Worm (Caenorhabditis elegans) whole organism, young adult: ENCODE results near the gene F59A7.12.

ENCODE experiments used
- B0336.3 ChIP-seq: fragments of 200-800 bp; sonication (Bioruptor generic); IDR thresholded peaks from 2 replicates; pipeline ENCODE4 v1.3.6; 2022; ENCODE audit warnings: missing genetic modification characterization, missing compliant biosample characterization
- C17E4.6 ChIP-seq: fragments of 200-800 bp; sonication (Bioruptor generic); IDR thresholded peaks from 2 replicates; pipeline ENCODE4 v1.3.6; 2022; ENCODE audit warnings: missing genetic modification reagents, missing genetic modification characterization, missing compliant biosample characterization
- D2030.7 ChIP-seq: fragments of 200-800 bp; sonication (Bioruptor generic); IDR thresholded peaks from 2 replicates; pipeline ENCODE4 v1.3.6; 2022; ENCODE audit warnings: missing genetic modification reagents, missing genetic modification characterization, missing compliant biosample characterization
- F37B4.10 ChIP-seq: fragments of 200-800 bp; sonication (Bioruptor generic); IDR thresholded peaks from 2 replicates; pipeline ENCODE4 v1.3.6; 2022; ENCODE audit warnings: missing genetic modification characterization, missing compliant biosample characterization
- F39B2.1 ChIP-seq: fragments of 200-800 bp; sonication (Bioruptor generic); IDR thresholded peaks from 2 replicates; pipeline ENCODE4 v1.3.6; 2022; ENCODE audit warnings: missing genetic modification reagents, missing genetic modification characterization, missing compliant biosample characterization
- F49E8.2 ChIP-seq: sonication (generic microtip); optimal IDR thresholded peaks from 3 replicates; lab custom pipeline; 2017; ENCODE audit warnings: missing genetic modification characterization, mild to moderate bottlenecking, missing compliant biosample characterization, antibody characterized with exemption, moderate library complexity; ENCODE audit not compliant: insufficient read depth
- K11D2.4 ChIP-seq: fragments of 200-800 bp; sonication (Bioruptor generic); IDR thresholded peaks from 2 replicates; pipeline ENCODE4 v1.3.6; 2022; ENCODE audit warnings: missing genetic modification reagents, missing genetic modification characterization, missing compliant biosample characterization
- Y53F4B.3 ChIP-seq: fragments of 200-800 bp; sonication (Bioruptor generic); IDR thresholded peaks from 2 replicates; pipeline ENCODE4 v1.3.6; 2022; ENCODE audit warnings: missing genetic modification reagents, missing genetic modification characterization, missing compliant biosample characterization
- Y56A3A.18 ChIP-seq: fragments of 200-800 bp; sonication (Bioruptor generic); IDR thresholded peaks from 2 replicates; pipeline ENCODE4 v1.3.6; 2022; ENCODE audit warnings: missing genetic modification reagents, missing genetic modification characterization, missing compliant biosample characterization
- ama-1 ChIP-seq, 3 experiments: fragments of 150-350 bp in 1 of 3; sonication (generic microtip) in 2 of 3; optimal IDR thresholded peaks; 2 replicates each; lab custom pipeline; 2014 to 2018; ENCODE audit warnings: missing biosample characterization in 2 of 3, missing genetic modification characterization in 2 of 3, missing genetic modification reagents in 2 of 3
- attf-5 ChIP-seq: fragments of 200-800 bp; sonication (Bioruptor generic); optimal IDR thresholded peaks from 2 replicates; lab custom pipeline; 2018; ENCODE audit warnings: mild to moderate bottlenecking, missing genetic modification characterization, missing compliant biosample characterization
- ccch-3 ChIP-seq: fragments of 200-800 bp; sonication (Bioruptor generic); optimal IDR thresholded peaks from 2 replicates; lab custom pipeline; 2018; ENCODE audit warnings: mild to moderate bottlenecking, missing genetic modification characterization, missing compliant biosample characterization
- cebp-1 ChIP-seq, 2 experiments: fragments of 200-800 bp in 1 of 2; sonication (Bioruptor generic) in 1 of 2; sonication (generic microtip) in 1 of 2; IDR thresholded peaks in 1 of 2; optimal IDR thresholded peaks in 1 of 2; 2 replicates each; pipeline versions ENCODE4 v1.3.6 to Lab custom; 2017 to 2022; ENCODE audit warnings: missing compliant biosample characterization in 2 of 2, missing genetic modification characterization in 2 of 2, mild to moderate bottlenecking in 1 of 2, missing genetic modification reagents in 1 of 2, moderate library complexity in 1 of 2
- ceh-100 ChIP-seq: fragments of 200-800 bp; sonication (Bioruptor generic); IDR thresholded peaks from 2 replicates; pipeline ENCODE4 v1.3.6; 2022; ENCODE audit warnings: missing genetic modification reagents, missing genetic modification characterization, missing compliant biosample characterization
- ceh-40 ChIP-seq: fragments of 200-800 bp; sonication (Bioruptor generic); IDR thresholded peaks from 2 replicates; pipeline ENCODE4 v1.3.6; 2022; ENCODE audit warnings: missing genetic modification characterization, missing compliant biosample characterization
- ceh-79 ChIP-seq: sonication (generic microtip); optimal IDR thresholded peaks from 2 replicates; lab custom pipeline; 2017; ENCODE audit warnings: mild to moderate bottlenecking, missing genetic modification characterization, missing compliant biosample characterization
- chd-7 ChIP-seq: sonication (generic microtip); optimal IDR thresholded peaks from 2 replicates; lab custom pipeline; 2016; ENCODE audit warnings: mild to moderate bottlenecking, missing genetic modification characterization, moderate library complexity, missing compliant biosample characterization
- dpl-1 ChIP-seq: fragments of 150-350 bp; optimal IDR thresholded peaks from 2 replicates; lab custom pipeline; 2014; ENCODE audit warnings: missing biosample characterization, missing genetic modification reagents, missing genetic modification characterization
- ets-4 ChIP-seq: fragments of 200-800 bp; sonication (Bioruptor generic); optimal IDR thresholded peaks from 2 replicates; lab custom pipeline; 2018; ENCODE audit warnings: mild to moderate bottlenecking, missing genetic modification characterization, missing compliant biosample characterization
- hmg-1.2 ChIP-seq: fragments of 200-800 bp; sonication (Bioruptor generic); IDR thresholded peaks from 2 replicates; pipeline ENCODE4 v1.3.6; 2022; ENCODE audit warnings: missing genetic modification reagents, missing genetic modification characterization, missing compliant biosample characterization
- hmg-20 ChIP-seq: fragments of 200-800 bp; sonication (Bioruptor generic); IDR thresholded peaks from 2 replicates; pipeline ENCODE4 v1.3.6; 2022; ENCODE audit warnings: missing genetic modification reagents, missing genetic modification characterization, missing compliant biosample characterization
- let-607 ChIP-seq, 2 experiments: fragments of 200-800 bp in 1 of 2; sonication (Bioruptor generic) in 1 of 2; sonication (generic microtip) in 1 of 2; optimal IDR thresholded peaks; 2 replicates each; lab custom pipeline; 2016 to 2018; ENCODE audit warnings: mild to moderate bottlenecking in 2 of 2, missing compliant biosample characterization in 2 of 2, missing genetic modification characterization in 2 of 2, moderate library complexity in 2 of 2, missing genotype in 1 of 2
- lir-1 ChIP-seq: fragments of 200-800 bp; sonication (Bioruptor generic); conservative IDR thresholded peaks from 2 replicates; pipeline ENCODE4 v1.3.6; 2022; ENCODE audit warnings: missing genetic modification reagents, missing genetic modification characterization, missing compliant biosample characterization
- madf-6 ChIP-seq: fragments of 200-800 bp; sonication (Bioruptor generic); IDR thresholded peaks from 2 replicates; pipeline ENCODE4 v1.3.6; 2022; ENCODE audit warnings: missing genetic modification reagents, missing genetic modification characterization, missing compliant biosample characterization
- nfya-1 ChIP-seq: sonication (generic microtip); optimal IDR thresholded peaks from 2 replicates; lab custom pipeline; 2017; ENCODE audit warnings: antibody characterized with exemption, missing compliant biosample characterization, missing genetic modification characterization, borderline replicate concordance; ENCODE audit not compliant: insufficient read depth
- nfyb-1 ChIP-seq: fragments of 200-800 bp; sonication (Bioruptor generic); IDR thresholded peaks from 2 replicates; pipeline ENCODE4 v1.3.6; 2022; ENCODE audit warnings: missing genetic modification reagents, missing genetic modification characterization, missing compliant biosample characterization
- nhr-179 ChIP-seq: sonication (generic microtip); optimal IDR thresholded peaks from 2 replicates; lab custom pipeline; 2016; ENCODE audit warnings: mild to moderate bottlenecking, missing genetic modification characterization, missing compliant biosample characterization
- nhr-80 ChIP-seq: sonication (generic microtip); optimal IDR thresholded peaks from 2 replicates; lab custom pipeline; 2016; ENCODE audit warnings: missing genetic modification characterization, missing compliant biosample characterization
- pha-4 ChIP-seq: fragments of 150-350 bp; sonication (generic microtip); optimal IDR thresholded peaks from 2 replicates; lab custom pipeline; 2014; ENCODE audit warnings: missing biosample characterization, missing genetic modification reagents, missing genetic modification characterization
- snpc-1.1 ChIP-seq: sonication (generic microtip); optimal IDR thresholded peaks from 2 replicates; lab custom pipeline; 2017; ENCODE audit warnings: missing genetic modification characterization, mild to moderate bottlenecking, missing compliant biosample characterization, antibody characterized with exemption, moderate library complexity, missing genotype, missing genetic modification reagents; ENCODE audit not compliant: insufficient read depth
- snpc-1.3 ChIP-seq: sonication (generic microtip); optimal IDR thresholded peaks from 2 replicates; lab custom pipeline; 2017; ENCODE audit warnings: missing genetic modification characterization, mild to moderate bottlenecking, missing compliant biosample characterization, antibody characterized with exemption, moderate library complexity, missing genotype, missing genetic modification reagents; ENCODE audit not compliant: insufficient read depth
- snpc-4 ChIP-seq, 5 experiments: fragments of 150-350 bp in 1 of 5; sonication (generic microtip) in 4 of 5; optimal IDR thresholded peaks; 2 replicates each; lab custom pipeline; 2014 to 2018; ENCODE audit warnings: missing genetic modification characterization in 5 of 5, missing biosample characterization in 3 of 5, antibody characterized with exemption in 2 of 5, mild to moderate bottlenecking in 2 of 5, missing compliant biosample characterization in 2 of 5, missing genotype in 2 of 5, moderate library complexity in 2 of 5, missing genetic modification reagents in 1 of 5
- tbp1 ChIP-seq: fragments of 200-800 bp; sonication (Bioruptor generic); optimal IDR thresholded peaks from 2 replicates; lab custom pipeline; 2018; ENCODE audit warnings: mild to moderate bottlenecking, missing genetic modification characterization, missing compliant biosample characterization
- tbx-9 ChIP-seq: sonication (generic microtip); optimal IDR thresholded peaks from 2 replicates; lab custom pipeline; 2016; ENCODE audit warnings: borderline replicate concordance, missing genetic modification characterization, inconsistent platforms, missing compliant biosample characterization
- unc-62 ChIP-seq: fragments of 150-350 bp; optimal IDR thresholded peaks from 2 replicates; lab custom pipeline; 2014; ENCODE audit warnings: missing biosample characterization, missing genetic modification reagents, missing genetic modification characterization
- zim-3 ChIP-seq: sonication (generic microtip); optimal IDR thresholded peaks from 2 replicates; lab custom pipeline; 2017; ENCODE audit warnings: mild to moderate bottlenecking, missing genetic modification characterization, moderate library complexity, missing compliant biosample characterization
- ztf-22 ChIP-seq: fragments of 200-800 bp; sonication (Bioruptor generic); optimal IDR thresholded peaks from 2 replicates; lab custom pipeline; 2018; ENCODE audit warnings: mild to moderate bottlenecking, missing genetic modification characterization, moderate library complexity, missing compliant biosample characterization

F59A7.12 gene

ce11 chrV:2055765-2056504 lies 26.0 kb downstream of the F59A7.12 start:
- peak; percentile 60 for TF ChIP-seq nhr-80 (tag; lab: Kevin White, UChicago)
- TF ChIP-seq snpc-4 (GFP tag; optimal IDR thresholded peaks at IDR 0.05; lab: Kevin White, UChicago) = no peak
- TF ChIP-seq snpc-4 (tag; optimal IDR thresholded peaks at IDR 0.05; lab: Kevin White, UChicago) = no peak
- TF ChIP-seq cebp-1 (GFP tag; IDR thresholded peaks at IDR 0.05; lab: Robert Waterston, UW) = no peak; the same call in 1 of the 2 replicates
- TF ChIP-seq cebp-1 (tag; optimal IDR thresholded peaks at IDR 0.05; lab: Kevin White, UChicago) = peak; percentile 61

- TF ChIP-seq cebp-1 (GFP tag; IDR thresholded peaks at IDR 0.05; lab: Robert Waterston, UW) (peak; percentile 79; the same call in 1 of the 2 replicates), cebp-1 (tag; optimal IDR thresholded peaks at IDR 0.05; lab: Kevin White, UChicago) (peak; percentile 89), ccch-3 (GFP tag; lab: Kevin White, UChicago) (no peak)
- TF ChIP-seq, all 124 proteins: peak for 1
These were observed 27.3 kb downstream of the F59A7.12 start, which contains the start of gene comt-3 for ce11 chrV:2057324-2057723. TSS of gene comt-3 (plus strand) at chrV:2057537.

- TF ChIP-seq nhr-179 = no peak
- no peak for TF ChIP-seq lir-1
- peak; percentile 19 for TF ChIP-seq nhr-80 (tag; lab: Kevin White, UChicago)
- no peak for TF ChIP-seq ets-4 (GFP tag; lab: Kevin White, UChicago)
- peak; percentile 45; the same call in 1 of the 2 replicates for TF ChIP-seq hmg-1.2
- TF ChIP-seq cebp-1 (GFP tag; IDR thresholded peaks at IDR 0.05; lab: Robert Waterston, UW) = no peak
- peak; percentile 15 for TF ChIP-seq cebp-1 (tag; optimal IDR thresholded peaks at IDR 0.05; lab: Kevin White, UChicago)
- no peak for TF ChIP-seq F39B2.1 (GFP tag; lab: Robert Waterston, UW)
These were observed 36.8 kb downstream of the F59A7.12 start, which contains the start of gene nhr-86 for ce11 chrV:2066780-2067179. TSS of gene nhr-86 (minus strand) at chrV:2066850.

DNA sequence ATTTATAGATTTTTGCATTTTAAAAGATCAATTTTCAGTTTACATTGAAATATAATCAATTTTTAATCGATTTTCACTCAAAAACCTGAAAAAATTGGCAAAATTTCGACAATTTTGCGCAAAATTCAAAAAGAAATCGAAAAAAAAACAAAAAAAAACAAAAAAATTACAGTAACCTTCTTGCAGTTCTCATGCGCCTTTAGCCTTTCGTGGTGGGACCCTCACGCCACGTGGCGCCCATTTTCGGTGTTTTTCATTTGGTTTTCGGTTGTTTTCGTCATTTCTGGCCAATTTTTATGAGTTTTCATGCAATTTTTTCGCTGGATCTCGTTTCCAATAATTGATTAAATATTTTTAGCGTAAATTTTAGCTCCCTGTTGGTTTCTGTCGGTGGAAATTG lies 37.4 kb downstream of the F59A7.12 start:
- TF ChIP-seq nfya-1 (tag; lab: Kevin White, UChicago) (no peak), zim-3 (tag; lab: Kevin White, UChicago) (no peak), snpc-1.3 (tag; lab: Kevin White, UChicago) (peak; percentile 69), chd-7 (no peak), hmg-20 (GFP tag; lab: Robert Waterston, UW) (no peak), snpc-1.1 (peak; percentile 31), nfyb-1 (GFP tag; lab: Robert Waterston, UW) (no peak), cebp-1 (GFP tag; IDR thresholded peaks at IDR 0.05; lab: Robert Waterston, UW) (no peak), cebp-1 (tag; optimal IDR thresholded peaks at IDR 0.05; lab: Kevin White, UChicago) (no peak), K11D2.4 (GFP tag; lab: Robert Waterston, UW) (no peak), pha-4 (tag; lab: Kevin White, UChicago) (no peak), F49E8.2 (peak; percentile 51), let-607 (tag; optimal IDR thresholded peaks at IDR 0.05; lab: Kevin White, UChicago) (peak in 1 of 2 experiments; percentile 63), attf-5 (no peak), ama-1 (optimal IDR thresholded peaks at IDR 0.05; lab: Kevin White, UChicago) (no peak), ama-1 (GFP tag; optimal IDR thresholded peaks at IDR 0.05; lab: Kevin White, UChicago) (no peak), dpl-1 (GFP tag; lab: Kevin White, UChicago) (peak; percentile 67), tbp1 (GFP tag; lab: Kevin White, UChicago) (no peak), unc-62 (GFP tag; lab: Kevin White, UChicago) (no peak), D2030.7 (GFP tag; lab: Robert Waterston, UW) (peak; percentile 88), ceh-79 (no peak), F37B4.10 (GFP tag; lab: Robert Waterston, UW) (no peak), tbx-9 (tag; lab: Kevin White, UChicago) (no peak), Y56A3A.18 (no peak), Y53F4B.3 (GFP tag; lab: Robert Waterston, UW) (no peak), madf-6 (GFP tag; lab: Robert Waterston, UW) (peak; percentile 89), ceh-40 (GFP tag; lab: Robert Waterston, UW) (no peak), ceh-100 (GFP tag; lab: Robert Waterston, UW) (no peak), B0336.3 (GFP tag; lab: Robert Waterston, UW) (no peak), snpc-4 (GFP tag; optimal IDR thresholded peaks at IDR 0.05; lab: Kevin White, UChicago) (peak; percentile 4), snpc-4 (tag; optimal IDR thresholded peaks at IDR 0.05; lab: Kevin White, UChicago) (no peak), C17E4.6 (GFP tag; lab: Robert Waterston, UW) (peak; percentile 68; the same call in 1 of the 2 replicates), ztf-22 (GFP tag; lab: Kevin White, UChicago) (no peak)
